Fruit fly (Drosophila melanogaster) whole organism, prepupa: ENCODE measurements around the gene CG7341.

Experiments
- Blimp-1 ChIP-seq: fragments of 200-800 bp; sonication (Bioruptor generic); optimal IDR thresholded peaks from 3 replicates; lab custom pipeline; 2017; ENCODE audit warnings: missing biosample characterization, missing genetic modification characterization, mild to moderate bottlenecking, moderate library complexity, missing genetic modification reagents
- CG10631 ChIP-seq: fragments of 200-800 bp; sonication (Bioruptor generic); optimal IDR thresholded peaks from 2 replicates; lab custom pipeline; 2016; ENCODE audit warnings: missing biosample characterization, missing genetic modification characterization
- CG10669 ChIP-seq: fragments of 200-800 bp; sonication (Bioruptor generic); optimal IDR thresholded peaks from 3 replicates; lab custom pipeline; 2018; ENCODE audit warnings: missing biosample characterization, mild to moderate bottlenecking, missing genetic modification characterization, moderate library complexity
- CG11294 ChIP-seq: fragments of 200-800 bp; sonication (Bioruptor generic); IDR thresholded peaks from 2 replicates; pipeline ENCODE4 v1.3.6; 2022; ENCODE audit warnings: missing biosample characterization, missing genetic modification characterization
- CG11762 ChIP-seq: fragments of 200-800 bp; sonication (Bioruptor generic); optimal IDR thresholded peaks from 3 replicates; lab custom pipeline; 2016; ENCODE audit warnings: missing biosample characterization, missing genetic modification characterization; ENCODE audit not compliant: insufficient read depth
- CG1621 ChIP-seq: fragments of 200-800 bp; sonication (Bioruptor generic); optimal IDR thresholded peaks from 3 replicates; lab custom pipeline; 2018; ENCODE audit warnings: missing biosample characterization, mild to moderate bottlenecking, missing genetic modification characterization
- CG16779 ChIP-seq: fragments of 200-800 bp; sonication (Bioruptor generic); optimal IDR thresholded peaks from 3 replicates; lab custom pipeline; 2017; ENCODE audit warnings: missing biosample characterization, mild to moderate bottlenecking, missing genetic modification characterization
- CG3032 ChIP-seq: fragments of 200-800 bp; optimal IDR thresholded peaks from 2 replicates; lab custom pipeline; 2019; ENCODE audit warnings: missing biosample characterization, mild to moderate bottlenecking, missing genetic modification characterization, moderate library complexity
- CG31627 ChIP-seq: fragments of 200-800 bp; sonication (Bioruptor generic); optimal IDR thresholded peaks from 3 replicates; lab custom pipeline; 2016; ENCODE audit warnings: missing biosample characterization, missing genetic modification characterization
- CG34406 ChIP-seq: fragments of 200-800 bp; sonication (Bioruptor generic); optimal IDR thresholded peaks from 3 replicates; lab custom pipeline; 2016; ENCODE audit warnings: missing biosample characterization, missing genetic modification characterization
- CG4318 ChIP-seq: fragments of 200-800 bp; sonication (Bioruptor generic); optimal IDR thresholded peaks from 3 replicates; lab custom pipeline; 2017; ENCODE audit warnings: missing biosample characterization, mild to moderate bottlenecking, missing genetic modification characterization
- CG6276 ChIP-seq: fragments of 200-800 bp; sonication (Bioruptor generic); optimal IDR thresholded peaks from 2 replicates; lab custom pipeline; 2017; ENCODE audit warnings: missing biosample characterization, mild to moderate bottlenecking, missing genetic modification characterization
- CG6792 ChIP-seq: fragments of 200-800 bp; sonication (Bioruptor generic); optimal IDR thresholded peaks from 3 replicates; lab custom pipeline; 2016; ENCODE audit warnings: missing biosample characterization, missing genetic modification characterization
- CG7368 ChIP-seq: fragments of 200-800 bp; sonication (Bioruptor generic); optimal IDR thresholded peaks from 3 replicates; lab custom pipeline; 2016; ENCODE audit warnings: missing biosample characterization, missing genetic modification characterization
- CG8632 ChIP-seq: fragments of 200-800 bp; sonication (Bioruptor generic); optimal IDR thresholded peaks from 3 replicates; lab custom pipeline; 2016; ENCODE audit warnings: missing biosample characterization, missing genetic modification characterization
- Eip75B ChIP-seq: fragments of 200-800 bp; sonication (Bioruptor generic); optimal IDR thresholded peaks from 3 replicates; lab custom pipeline; 2016; ENCODE audit warnings: missing biosample characterization, missing genetic modification characterization
- Eip78C ChIP-seq: fragments of 200-800 bp; sonication (Bioruptor generic); peaks from one replicate; lab custom pipeline; 2016; ENCODE audit warnings: missing biosample characterization, missing genetic modification characterization
- Eip93F ChIP-seq: fragments of 200-800 bp; sonication (Bioruptor generic); optimal IDR thresholded peaks from 2 replicates; lab custom pipeline; 2016; ENCODE audit warnings: missing biosample characterization, mild to moderate bottlenecking, missing genetic modification characterization
- Ets21C ChIP-seq: fragments of 200-800 bp; sonication (Bioruptor generic); optimal IDR thresholded peaks from 3 replicates; lab custom pipeline; 2016; ENCODE audit warnings: missing biosample characterization, missing genetic modification characterization
- Ets96B ChIP-seq: fragments of 200-800 bp; optimal IDR thresholded peaks from 2 replicates; lab custom pipeline; 2019; ENCODE audit warnings: missing biosample characterization, mild to moderate bottlenecking, missing genetic modification characterization, moderate library complexity
- Hr38 ChIP-seq: sonication (Bioruptor generic); optimal IDR thresholded peaks from 2 replicates; lab custom pipeline; 2016; ENCODE audit warnings: missing biosample characterization, missing genetic modification characterization
- Hr39 ChIP-seq: fragments of 200-800 bp; sonication (Bioruptor generic); optimal IDR thresholded peaks from 2 replicates; lab custom pipeline; 2016; ENCODE audit warnings: missing biosample characterization, missing genetic modification characterization
- Hr4 ChIP-seq: fragments of 200-800 bp; sonication (Bioruptor generic); optimal IDR thresholded peaks from 3 replicates; lab custom pipeline; 2016; ENCODE audit warnings: missing biosample characterization, missing genetic modification characterization
- OdsH ChIP-seq: fragments of 200-800 bp; sonication (Bioruptor generic); optimal IDR thresholded peaks from 3 replicates; lab custom pipeline; 2016; ENCODE audit warnings: missing biosample characterization, missing genetic modification characterization
- Smox ChIP-seq: fragments of 200-800 bp; sonication (Bioruptor generic); optimal IDR thresholded peaks from 3 replicates; lab custom pipeline; 2016; ENCODE audit warnings: missing biosample characterization, missing genetic modification characterization
- Sox102F ChIP-seq: fragments of 200-800 bp; sonication (Bioruptor generic); optimal IDR thresholded peaks from 2 replicates; lab custom pipeline; 2016; ENCODE audit warnings: missing biosample characterization, mild to moderate bottlenecking, missing genetic modification characterization
- Sox14 ChIP-seq: fragments of 200-800 bp; sonication (Bioruptor generic); optimal IDR thresholded peaks from 3 replicates; lab custom pipeline; 2016; ENCODE audit warnings: missing biosample characterization, missing genetic modification characterization
- Sox15 ChIP-seq: fragments of 200-800 bp; sonication (Bioruptor generic); optimal IDR thresholded peaks from 3 replicates; lab custom pipeline; 2016; ENCODE audit warnings: missing biosample characterization, missing genetic modification characterization
- cyc ChIP-seq: fragments of 200-800 bp; sonication (Bioruptor generic); optimal IDR thresholded peaks from 3 replicates; lab custom pipeline; 2016; ENCODE audit warnings: missing biosample characterization, missing genetic modification characterization
- dsx ChIP-seq: fragments of 200-800 bp; optimal IDR thresholded peaks from 3 replicates; lab custom pipeline; 2019; ENCODE audit warnings: missing biosample characterization, mild to moderate bottlenecking, missing genetic modification characterization, moderate library complexity; ENCODE audit not compliant: poor library complexity, severe bottlenecking
- esn ChIP-seq: fragments of 200-800 bp; sonication (Bioruptor generic); optimal IDR thresholded peaks from 2 replicates; lab custom pipeline; 2016; ENCODE audit warnings: missing biosample characterization, mild to moderate bottlenecking, missing genetic modification characterization, moderate library complexity
- fd59A ChIP-seq: fragments of 200-800 bp; sonication (Bioruptor generic); optimal IDR thresholded peaks from 2 replicates; lab custom pipeline; 2017; ENCODE audit warnings: missing biosample characterization, mild to moderate bottlenecking, missing genetic modification characterization, missing genetic modification reagents
- lz ChIP-seq: fragments of 200-800 bp; sonication (Bioruptor generic); optimal IDR thresholded peaks from 3 replicates; lab custom pipeline; 2016; ENCODE audit warnings: missing biosample characterization, missing genetic modification characterization
- pdm3 ChIP-seq: fragments of 200-800 bp; sonication (Bioruptor generic); optimal IDR thresholded peaks from 3 replicates; lab custom pipeline; 2016; ENCODE audit warnings: missing biosample characterization, missing genetic modification characterization
- salr ChIP-seq, 2 experiments: fragments of 200-800 bp; sonication (Bioruptor generic); optimal IDR thresholded peaks; 3 replicates each; lab custom pipeline; 2016 to 2018; ENCODE audit warnings: missing biosample characterization in 2 of 2, missing genetic modification characterization in 2 of 2, mild to moderate bottlenecking in 1 of 2
- ss ChIP-seq, 2 experiments: fragments of 200-800 bp; sonication (Bioruptor generic); optimal IDR thresholded peaks; 2 replicates in 1 of 2; 3 replicates in 1 of 2; lab custom pipeline; 2017 to 2018; ENCODE audit warnings: mild to moderate bottlenecking in 2 of 2, missing biosample characterization in 2 of 2, missing genetic modification characterization in 2 of 2, moderate library complexity in 1 of 2

Gene CG7341

DNA sequence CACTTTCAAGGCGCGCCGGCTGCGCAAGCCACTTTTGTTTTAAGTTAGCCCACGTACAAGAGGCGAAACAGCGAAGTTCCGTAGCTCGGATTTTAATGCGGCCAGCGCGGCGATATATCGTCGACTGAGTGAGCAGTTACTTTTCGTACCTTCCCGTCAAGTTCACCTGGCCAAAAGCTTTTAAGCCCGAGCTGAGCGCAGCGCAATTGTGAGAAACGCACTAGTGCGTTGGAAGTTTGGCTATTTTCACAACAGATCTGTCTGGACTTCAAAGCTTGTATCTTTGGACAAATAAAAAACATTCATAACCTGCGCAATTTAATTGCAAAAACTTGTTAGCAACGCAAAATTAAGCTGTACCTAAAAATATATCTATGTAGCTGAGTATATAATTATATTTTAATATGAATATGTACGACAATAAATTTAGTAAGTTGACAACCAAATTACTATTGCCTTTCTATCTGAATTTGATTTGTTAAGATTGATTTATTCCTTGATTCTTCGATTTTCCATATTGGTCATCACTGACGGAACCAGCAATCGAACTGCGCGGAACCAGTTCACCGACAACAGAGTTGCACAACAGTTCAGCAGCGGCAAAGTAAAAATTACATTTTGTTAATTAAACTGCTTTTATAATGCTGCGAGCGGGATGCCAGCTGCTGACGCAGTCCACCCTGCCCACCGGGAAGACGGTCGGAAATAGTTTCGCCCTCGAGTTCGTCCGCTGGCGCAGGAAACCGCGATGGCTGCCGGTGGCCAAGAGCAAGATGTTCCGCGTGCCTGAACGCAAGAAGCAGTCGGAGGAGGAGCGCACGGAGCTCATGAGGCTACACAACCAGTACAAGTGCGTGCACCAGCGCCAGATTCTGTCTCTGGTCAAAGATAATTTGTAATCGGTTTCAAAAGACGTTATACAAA lies 6.5 kb upstream of the CG7341 start, which contains the start of the genes CG13698 and mRpS26 (continued):
- TF ChIP-seq lz (GFP tag; lab: Kevin White, UChicago) (peak; percentile 69), CG31627 (GFP tag; lab: Kevin White, UChicago) (peak; percentile 62), CG10631 (GFP tag; lab: Kevin White, UChicago) (peak; percentile 75), Sox102F (GFP tag; lab: Kevin White, UChicago) (no peak), fd59A (peak; percentile 24), pdm3 (GFP tag; lab: Kevin White, UChicago) (peak; percentile 66), Ets21C (peak; percentile 25), CG16779 (tag; lab: Kevin White, UChicago) (no peak), Sox15 (GFP tag; lab: Kevin White, UChicago) (peak; percentile 58), ss (GFP tag; optimal IDR thresholded peaks at IDR 0.05; lab: Kevin White, UChicago) (peak in 1 of 2 experiments; percentile 37), cyc (peak; percentile 42), Eip78C (peak; percentile 88), CG11294 (GFP tag; lab: Robert Waterston, UW) (peak; percentile 41; the same call in 1 of the 2 replicates), OdsH (GFP tag; lab: Kevin White, UChicago) (peak; percentile 78), CG10669 (GFP tag; lab: Kevin White, UChicago) (peak; percentile 65), CG6276 (GFP tag; lab: Kevin White, UChicago) (no peak), CG1621 (tag; lab: Kevin White, UChicago) (no peak), CG4318 (GFP tag; lab: Kevin White, UChicago) (no peak), CG8632 (peak; percentile 50), CG7368 (GFP tag; lab: Kevin White, UChicago) (peak; percentile 39), CG6792 (GFP tag; lab: Kevin White, UChicago) (peak; percentile 49), Blimp-1 (GFP tag; lab: Kevin White, UChicago) (peak; percentile 40), Eip93F (GFP tag; lab: Kevin White, UChicago) (peak; percentile 40), Hr38 (no peak), salr (GFP tag; optimal IDR thresholded peaks at IDR 0.05; lab: Kevin White, UChicago) (peak in 1 of 2 experiments; percentile 17), esn (GFP tag; lab: Kevin White, UChicago) (peak; percentile 74), CG34406 (GFP tag; lab: Kevin White, UChicago) (peak; percentile 76), Hr4 (GFP tag; lab: Kevin White, UChicago) (peak; percentile 65)
- TF ChIP-seq, all 60 proteins: peak for 48

DNA sequence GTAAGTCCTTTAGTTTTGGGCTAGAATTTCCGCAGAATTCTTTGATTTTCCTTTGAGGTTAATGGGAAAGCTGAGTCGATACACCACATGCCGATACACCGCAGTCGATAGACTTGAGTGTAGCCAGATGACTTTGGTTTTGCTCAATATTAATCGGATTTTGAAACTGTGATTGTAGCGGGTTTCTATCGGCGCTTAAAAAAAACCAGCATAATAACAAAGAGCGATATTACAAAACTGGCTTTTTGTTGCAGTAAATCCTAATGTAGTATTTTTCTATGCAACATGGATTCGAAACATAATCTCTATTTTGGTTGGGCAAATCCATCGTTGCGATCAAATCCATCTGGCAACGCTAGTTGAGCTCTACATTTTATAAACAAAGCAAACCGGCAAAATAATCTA lies 3.3 kb upstream of the CG7341 start, which contains the start of the genes Polr3D and mus304:
TSS of gene Polr3D (minus strand) at position 116 of the 405 bp plus-strand sequence.
TSS of gene mus304 (plus strand) at position 356 of the 405 bp plus-strand sequence.
- TF ChIP-seq CG31627 (GFP tag; lab: Kevin White, UChicago) (peak; percentile 6), Sox14 (GFP tag; lab: Kevin White, UChicago) (peak; percentile 64), Ets96B (tag; lab: Kevin White, UChicago) (peak; percentile 1), Eip75B (GFP tag; lab: Kevin White, UChicago) (peak; percentile 15), CG8632 (no peak), esn (GFP tag; lab: Kevin White, UChicago) (peak; percentile 44), CG10669 (GFP tag; lab: Kevin White, UChicago) (no peak), lz (GFP tag; lab: Kevin White, UChicago) (peak; percentile 49), dsx (peak; percentile 3), CG10631 (GFP tag; lab: Kevin White, UChicago) (peak; percentile 20), Hr4 (GFP tag; lab: Kevin White, UChicago) (peak; percentile 3), Eip78C (peak; percentile 56), CG3032 (tag; lab: Kevin White, UChicago) (peak; percentile 41), CG11762 (GFP tag; lab: Kevin White, UChicago) (no peak), Smox (GFP tag; lab: Kevin White, UChicago) (no peak), Hr39 (GFP tag; lab: Kevin White, UChicago) (peak; percentile 11)
